Worm (Caenorhabditis elegans) whole organism, L2 larva: ENCODE data around the gene cog-1.

ENCODE experiments used
- C34F6.9 ChIP-seq: fragments of 150-350 bp; optimal IDR thresholded peaks from 2 replicates; lab custom pipeline; 2014; ENCODE audit warnings: missing biosample characterization, missing genetic modification characterization
- R02D3.7 ChIP-seq: fragments of 150-350 bp; optimal IDR thresholded peaks from 2 replicates; lab custom pipeline; 2014; ENCODE audit warnings: missing biosample characterization, missing genetic modification characterization
- Y55F3AM.14 ChIP-seq: fragments of 200-800 bp; sonication (Bioruptor generic); optimal IDR thresholded peaks from 2 replicates; lab custom pipeline; 2018; ENCODE audit warnings: mild to moderate bottlenecking, missing genetic modification characterization, missing compliant biosample characterization
- alr-1 ChIP-seq: fragments of 150-350 bp; optimal IDR thresholded peaks from 2 replicates; lab custom pipeline; 2014; ENCODE audit warnings: missing biosample characterization, missing genetic modification characterization
- aly-2 ChIP-seq: fragments of 150-350 bp; optimal IDR thresholded peaks from 2 replicates; lab custom pipeline; 2014; ENCODE audit warnings: missing biosample characterization, missing genetic modification characterization
- ceh-16 ChIP-seq: fragments of 150-350 bp; optimal IDR thresholded peaks from 2 replicates; lab custom pipeline; 2014; ENCODE audit warnings: missing biosample characterization, missing genetic modification characterization
- crh-2 ChIP-seq: sonication (generic microtip); optimal IDR thresholded peaks from 2 replicates; lab custom pipeline; 2017; ENCODE audit warnings: missing biosample characterization, missing genetic modification characterization
- egl-27 ChIP-seq: sonication (generic microtip); optimal IDR thresholded peaks from 3 replicates; lab custom pipeline; 2017; ENCODE audit warnings: missing biosample characterization, missing genetic modification reagents, missing genetic modification characterization
- elt-1 ChIP-seq: fragments of 150-350 bp; optimal IDR thresholded peaks from 2 replicates; lab custom pipeline; 2014; ENCODE audit warnings: missing biosample characterization, missing genetic modification characterization
- fos-1 ChIP-seq: fragments of 150-350 bp; optimal IDR thresholded peaks from 2 replicates; lab custom pipeline; 2014; ENCODE audit warnings: missing biosample characterization, missing genetic modification characterization
- gmeb-1 ChIP-seq: fragments of 150-350 bp; optimal IDR thresholded peaks from 2 replicates; lab custom pipeline; 2014; ENCODE audit warnings: missing biosample characterization, missing genetic modification characterization
- lin-11 ChIP-seq: fragments of 150-350 bp; sonication (generic microtip); optimal IDR thresholded peaks from 2 replicates; lab custom pipeline; 2014; ENCODE audit warnings: missing biosample characterization, missing genetic modification characterization, inconsistent platforms, mixed read lengths
- lin-13 ChIP-seq: fragments of 150-350 bp; optimal IDR thresholded peaks from 2 replicates; lab custom pipeline; 2014; ENCODE audit warnings: missing biosample characterization, missing genetic modification reagents, missing genetic modification characterization
- lsy-2 ChIP-seq, 2 experiments: fragments of 150-350 bp in 1 of 2; sonication (generic microtip) in 1 of 2; optimal IDR thresholded peaks; 2 replicates each; lab custom pipeline; 2014 to 2017; ENCODE audit warnings: missing biosample characterization in 2 of 2, missing genetic modification characterization in 2 of 2
- mab-5 ChIP-seq: fragments of 150-350 bp; optimal IDR thresholded peaks from 2 replicates; lab custom pipeline; 2014; ENCODE audit warnings: missing biosample characterization, missing genetic modification characterization
- mbf-1 ChIP-seq: sonication (generic microtip); optimal IDR thresholded peaks from 2 replicates; lab custom pipeline; 2017; ENCODE audit warnings: missing biosample characterization, missing genetic modification characterization
- mdl-1 ChIP-seq, 2 experiments: fragments of 150-350 bp in 1 of 2; sonication (generic microtip) in 1 of 2; optimal IDR thresholded peaks; 2 replicates each; lab custom pipeline; 2017; ENCODE audit warnings: missing biosample characterization in 2 of 2, missing genetic modification characterization in 2 of 2
- nhr-10 ChIP-seq: sonication (generic microtip); optimal IDR thresholded peaks from 2 replicates; lab custom pipeline; 2017; ENCODE audit warnings: missing biosample characterization, missing genetic modification characterization
- nhr-11 ChIP-seq: fragments of 150-350 bp; optimal IDR thresholded peaks from 2 replicates; lab custom pipeline; 2014; ENCODE audit warnings: missing biosample characterization, missing genetic modification characterization
- nhr-12 ChIP-seq: fragments of 150-350 bp; optimal IDR thresholded peaks from 2 replicates; lab custom pipeline; 2014; ENCODE audit warnings: missing biosample characterization, missing genetic modification characterization
- nhr-129 ChIP-seq: fragments of 150-350 bp; optimal IDR thresholded peaks from 2 replicates; lab custom pipeline; 2014; ENCODE audit warnings: missing biosample characterization, missing genetic modification characterization
- nhr-21 ChIP-seq: fragments of 150-350 bp; optimal IDR thresholded peaks from 2 replicates; lab custom pipeline; 2014; ENCODE audit warnings: missing biosample characterization, missing genetic modification characterization
- nhr-23 ChIP-seq: fragments of 150-350 bp; optimal IDR thresholded peaks from 2 replicates; lab custom pipeline; 2014; ENCODE audit warnings: missing biosample characterization, missing genetic modification reagents, missing genetic modification characterization
- nhr-25 ChIP-seq: fragments of 150-350 bp; sonication (generic microtip); optimal IDR thresholded peaks from 3 replicates; lab custom pipeline; 2014; ENCODE audit warnings: missing biosample characterization, missing genetic modification characterization
- nhr-77 ChIP-seq: fragments of 150-350 bp; optimal IDR thresholded peaks from 2 replicates; lab custom pipeline; 2014; ENCODE audit warnings: missing biosample characterization, missing genetic modification characterization
- peb-1 ChIP-seq: fragments of 150-350 bp; optimal IDR thresholded peaks from 2 replicates; lab custom pipeline; 2014; ENCODE audit warnings: missing biosample characterization, missing genetic modification characterization
- skn-1 ChIP-seq: sonication (generic microtip); optimal IDR thresholded peaks from 2 replicates; lab custom pipeline; 2017; ENCODE audit warnings: missing biosample characterization, missing genetic modification characterization
- sma-3 ChIP-seq: sonication (generic microtip); optimal IDR thresholded peaks from 2 replicates; lab custom pipeline; 2016; ENCODE audit warnings: missing genetic modification reagents, missing genetic modification characterization, missing compliant biosample characterization
- snpc-4 ChIP-seq: fragments of 150-350 bp; optimal IDR thresholded peaks from 2 replicates; lab custom pipeline; 2014; ENCODE audit warnings: missing biosample characterization, missing genetic modification characterization
- unc-39 ChIP-seq: fragments of 150-350 bp; optimal IDR thresholded peaks from 2 replicates; lab custom pipeline; 2014; ENCODE audit warnings: missing biosample characterization, missing genetic modification characterization
- unc-62 ChIP-seq: fragments of 150-350 bp; optimal IDR thresholded peaks from 2 replicates; lab custom pipeline; 2014; ENCODE audit warnings: missing biosample characterization, missing genetic modification reagents, missing genetic modification characterization
- ztf-1 ChIP-seq: fragments of 200-800 bp; sonication (Bioruptor generic); conservative IDR thresholded peaks from 2 replicates; pipeline ENCODE4 v1.3.6; 2022; ENCODE audit warnings: missing genetic modification characterization, missing compliant biosample characterization
- ztf-11 ChIP-seq: sonication (generic microtip); optimal IDR thresholded peaks from 2 replicates; lab custom pipeline; 2017; ENCODE audit warnings: missing biosample characterization, missing genetic modification characterization
- ztf-4 ChIP-seq: fragments of 150-350 bp; optimal IDR thresholded peaks from 2 replicates; lab custom pipeline; 2014; ENCODE audit warnings: missing biosample characterization, missing genetic modification characterization

The cog-1 gene

DNA sequence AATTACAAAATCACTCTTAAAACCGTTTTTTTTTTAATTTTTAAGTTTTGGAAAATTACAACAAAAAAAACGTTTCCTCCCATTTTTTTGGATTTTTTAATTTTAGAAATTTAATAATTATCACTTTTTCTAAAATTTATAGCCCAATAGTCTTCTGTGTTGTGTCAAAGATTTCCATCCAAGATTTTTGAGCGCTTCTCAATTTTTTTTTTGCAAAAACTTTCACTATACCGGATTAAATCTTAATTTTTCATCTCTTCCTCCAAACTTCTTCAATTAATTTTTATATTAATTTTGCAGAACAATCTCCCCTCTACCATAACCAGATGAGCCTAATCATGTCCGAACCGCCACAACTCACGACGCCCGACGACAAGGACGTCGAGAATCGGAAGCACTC lies at the start of gene cog-1:
Gene cog-1 (plus strand): TSS at position 301 of the 400 bp plus-strand sequence.
- TF ChIP-seq ztf-4 (tag; lab: Kevin White, UChicago) (no peak), peb-1 (tag; lab: Kevin White, UChicago) (no peak), nhr-77 (tag; lab: Kevin White, UChicago) (no peak), snpc-4 (tag; lab: Kevin White, UChicago) (no peak), mbf-1 (tag; lab: Kevin White, UChicago) (no peak), nhr-10 (tag; lab: Kevin White, UChicago) (no peak), nhr-21 (tag; lab: Kevin White, UChicago) (no peak), nhr-12 (tag; lab: Kevin White, UChicago) (no peak), C34F6.9 (tag; lab: Kevin White, UChicago) (no peak), lin-11 (tag; lab: Kevin White, UChicago) (no peak), fos-1 (tag; lab: Kevin White, UChicago) (no peak), lsy-2 (tag; optimal IDR thresholded peaks at IDR 0.05; lab: Kevin White, UChicago) (no peak), egl-27 (tag; lab: Kevin White, UChicago) (no peak), skn-1 (tag; lab: Kevin White, UChicago) (no peak)
- TF ChIP-seq, all 48 proteins: peak for 0

DNA sequence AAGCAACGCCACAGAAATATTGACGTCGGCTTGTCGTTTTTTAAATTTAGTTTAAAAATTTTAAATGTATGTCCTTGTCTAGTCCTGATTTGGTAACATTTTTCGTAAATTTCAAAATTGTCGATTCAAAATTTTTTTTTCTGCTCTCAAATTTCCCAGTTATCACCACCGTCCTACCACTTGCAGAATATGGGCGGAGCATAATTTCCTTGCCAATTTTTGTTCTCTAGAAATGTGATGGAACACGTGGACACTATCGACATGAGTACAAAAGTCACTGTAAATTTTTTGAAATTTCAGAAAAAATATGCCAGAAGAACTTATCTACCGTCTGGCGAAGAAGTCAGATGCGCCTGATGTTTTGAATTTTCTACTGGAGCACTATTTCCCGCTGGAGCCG lies 47.1 kb upstream of the cog-1 start, which contains the start of gene R05H10.7:
Gene R05H10.7 (plus strand): TSS at position 301 of the 400 bp plus-strand sequence.
- no peak for TF ChIP-seq ztf-11 (tag; lab: Kevin White, UChicago)
- TF ChIP-seq crh-2 (tag; lab: Kevin White, UChicago) = no peak
- TF ChIP-seq egl-27 (tag; lab: Kevin White, UChicago) = no peak
- no peak for TF ChIP-seq mab-5 (tag; lab: Kevin White, UChicago)
- TF ChIP-seq lsy-2 (tag; optimal IDR thresholded peaks at IDR 0.05; lab: Kevin White, UChicago) = no peak
- TF ChIP-seq skn-1 (tag; lab: Kevin White, UChicago) = no peak
- TF ChIP-seq lin-13 (GFP tag; lab: Kevin White, UChicago) = no peak
- no peak for TF ChIP-seq Y55F3AM.14 (GFP tag; lab: Kevin White, UChicago)
- TF ChIP-seq peb-1 (tag; lab: Kevin White, UChicago) = no peak
- no peak for TF ChIP-seq nhr-129 (tag; lab: Kevin White, UChicago)
- TF ChIP-seq elt-1 = no peak

DNA sequence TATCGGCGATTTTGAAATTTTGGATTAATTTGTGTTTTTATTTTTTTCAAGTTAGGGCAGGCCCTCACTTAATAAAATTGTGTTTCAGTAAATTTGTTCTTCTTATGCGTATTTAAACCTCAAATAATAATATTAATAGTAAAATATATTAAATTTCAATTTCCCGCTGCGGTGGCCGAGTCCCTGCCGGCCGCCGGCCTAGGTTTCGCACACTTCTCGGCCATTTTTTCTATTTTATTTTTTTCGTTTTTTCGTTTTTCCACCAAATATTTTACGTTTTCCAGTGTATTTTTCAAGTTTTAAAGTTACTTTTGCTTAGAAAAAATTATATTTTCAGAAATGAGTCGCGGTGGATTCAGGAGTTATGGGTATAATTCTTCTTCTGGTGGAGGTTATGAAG lies 45.4 kb upstream of the cog-1 start, which contains the start of gene rbm-28:
Gene rbm-28 (plus strand): TSS at position 338 of the 400 bp plus-strand sequence.
- no peak for TF ChIP-seq ceh-16
- no peak for TF ChIP-seq nhr-11 (tag; lab: Kevin White, UChicago)
- no peak for TF ChIP-seq mab-5 (tag; lab: Kevin White, UChicago)
- TF ChIP-seq lsy-2 (tag; optimal IDR thresholded peaks at IDR 0.05; lab: Kevin White, UChicago) = peak in 1 of 2 experiments; percentile 55
- TF ChIP-seq gmeb-1 (tag; lab: Kevin White, UChicago) = peak; percentile 85
- peak; percentile 19 for TF ChIP-seq sma-3
- TF ChIP-seq alr-1 (tag; lab: Kevin White, UChicago) = no peak
- TF ChIP-seq ztf-4 (tag; lab: Kevin White, UChicago) = no peak
- TF ChIP-seq mbf-1 (tag; lab: Kevin White, UChicago) = no peak
- TF ChIP-seq elt-1 = no peak
- TF ChIP-seq C34F6.9 (tag; lab: Kevin White, UChicago) = peak; percentile 31
- TF ChIP-seq aly-2 (tag; lab: Kevin White, UChicago) = no peak
- no peak for TF ChIP-seq unc-62 (GFP tag; lab: Kevin White, UChicago)

DNA sequence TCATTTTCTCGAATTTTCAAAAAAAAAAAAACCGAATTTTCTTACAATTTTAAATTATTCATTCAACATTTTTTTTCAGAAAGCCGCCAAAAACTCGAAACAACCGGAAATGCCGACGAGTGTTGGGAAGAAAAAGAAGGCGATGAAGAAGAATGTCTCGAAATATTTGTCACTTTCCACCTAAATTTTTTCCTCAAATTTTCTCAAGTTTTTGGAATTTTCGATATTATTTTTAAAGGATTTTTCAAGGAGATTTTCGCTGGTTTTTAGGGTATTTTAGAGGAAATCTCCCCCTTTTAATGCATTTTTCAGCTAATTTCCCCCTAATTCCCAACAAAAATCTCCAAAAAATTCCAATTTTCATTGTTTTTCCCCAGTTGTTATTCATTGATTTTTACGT lies 36.1 kb upstream of the cog-1 start:
- no peak for TF ChIP-seq peb-1 (tag; lab: Kevin White, UChicago)
- no peak for TF ChIP-seq aly-2 (tag; lab: Kevin White, UChicago)
- no peak for TF ChIP-seq ztf-4 (tag; lab: Kevin White, UChicago)
- TF ChIP-seq nhr-25 (tag; lab: Kevin White, UChicago) = no peak
- TF ChIP-seq mdl-1 (tag; optimal IDR thresholded peaks at IDR 0.05; lab: Kevin White, UChicago) = no peak
- no peak for TF ChIP-seq nhr-23 (tag; lab: Kevin White, UChicago)

DNA sequence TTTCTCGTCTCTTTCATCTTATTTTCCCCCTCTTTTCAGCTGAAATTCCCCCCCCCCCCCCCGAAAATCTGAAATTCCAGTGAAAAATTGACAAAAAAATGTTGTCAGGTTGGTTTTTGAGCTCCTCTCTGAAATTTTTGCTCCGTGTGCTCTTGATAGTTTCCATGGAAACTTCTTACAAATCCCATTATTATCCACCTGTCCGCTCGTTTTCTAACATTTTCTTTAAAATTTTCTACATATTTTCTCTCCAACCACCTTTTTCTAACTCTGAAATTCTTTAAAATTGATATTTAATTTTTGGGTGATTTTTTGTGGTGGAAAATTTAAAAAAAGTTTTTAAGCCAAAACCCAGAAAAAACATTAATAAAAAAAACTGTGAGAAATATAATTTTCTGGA lies 35.6 kb upstream of the cog-1 start, which contains the start of gene gpx-2:
Gene gpx-2 (plus strand): TSS at position 99 of the 400 bp plus-strand sequence.
- TF ChIP-seq ztf-11 (tag; lab: Kevin White, UChicago) (no peak), snpc-4 (tag; lab: Kevin White, UChicago) (no peak), ztf-1 (no peak), R02D3.7 (tag; lab: Kevin White, UChicago) (no peak), lin-11 (tag; lab: Kevin White, UChicago) (no peak), unc-39 (tag; lab: Kevin White, UChicago) (no peak), crh-2 (tag; lab: Kevin White, UChicago) (peak; percentile 37)
